Worm (Caenorhabditis elegans): ENCODE measurements around the gene F14F9.3.

The F14F9.3 gene

DNA sequence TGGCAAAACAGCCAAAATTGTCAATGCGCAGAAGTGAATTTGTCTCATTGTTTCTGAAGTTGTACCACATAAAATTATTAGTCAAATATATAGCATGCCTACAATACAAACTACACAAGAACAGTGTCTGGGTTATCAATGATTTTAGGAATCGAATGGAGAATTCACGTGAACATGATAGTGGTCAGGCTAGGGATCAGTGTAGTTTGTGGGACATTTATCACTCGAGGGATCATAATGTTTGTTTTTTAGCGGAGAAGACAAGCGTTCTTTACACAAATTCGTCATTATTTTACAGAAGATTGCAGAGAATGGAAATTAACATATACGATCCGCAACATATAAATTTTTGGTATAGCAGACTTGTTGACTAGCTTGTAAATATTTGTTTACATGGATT lies 39.2 kb downstream of the F14F9.3 start, which contains the start of gene ugt-51:
Gene ugt-51 (minus strand): TSS at position 101 of the 400 bp plus-strand sequence.
- TF ChIP-seq W03F9.2 (tag; optimal IDR thresholded peaks at IDR 0.05) (no peak), dao-5 (tag; optimal IDR thresholded peaks at IDR 0.05) (no peak)

DNA sequence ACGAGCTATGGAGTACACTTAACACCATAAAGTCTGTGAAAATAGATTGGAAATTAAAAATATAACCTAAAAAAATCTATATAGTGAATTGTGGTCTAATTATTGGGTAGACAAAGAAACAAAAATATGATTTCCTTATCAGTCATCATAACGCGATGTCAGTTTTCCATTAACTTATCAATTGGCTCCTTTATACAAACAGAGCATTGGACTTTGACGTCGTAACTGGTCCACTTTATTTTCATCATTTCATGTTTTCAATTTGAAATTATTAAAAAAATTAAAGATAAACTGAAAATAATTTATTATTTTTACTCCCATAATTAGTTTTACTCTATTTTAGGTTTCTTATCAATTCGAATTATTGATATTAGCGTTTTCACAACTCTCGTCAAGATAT lies 40.0 kb downstream of the F14F9.3 start:
- no peak for TF ChIP-seq him-1 (tag; optimal IDR thresholded peaks at IDR 0.05)
- no peak for TF ChIP-seq dao-5 (tag; optimal IDR thresholded peaks at IDR 0.05)
- TF ChIP-seq W03F9.2 (tag; optimal IDR thresholded peaks at IDR 0.05) = no peak

DNA sequence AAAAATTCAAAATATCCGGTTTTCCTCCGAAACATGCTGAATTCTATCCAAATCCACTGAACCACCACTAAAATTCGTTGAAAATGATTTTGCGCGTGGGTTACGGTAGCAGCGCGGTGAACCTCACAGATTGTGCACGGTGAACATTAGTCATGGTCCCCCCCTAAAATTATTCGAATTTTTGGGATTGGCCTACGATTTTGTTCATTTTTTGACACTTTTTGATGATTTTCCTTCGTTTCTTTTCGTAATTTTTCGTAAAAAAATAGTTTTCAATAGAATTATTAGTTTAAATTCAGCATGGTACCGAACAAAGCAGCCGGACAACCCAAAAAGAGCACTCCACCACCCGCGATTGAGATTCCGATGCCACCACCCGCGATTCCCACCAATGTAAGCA lies 43.6 kb downstream of the F14F9.3 start, which contains the start of gene C03A7.2:
Gene C03A7.2 (plus strand): TSS at position 301 of the 400 bp plus-strand sequence.
- TF ChIP-seq him-1 (tag; optimal IDR thresholded peaks at IDR 0.05) = no peak
- TF ChIP-seq W03F9.2 (tag; optimal IDR thresholded peaks at IDR 0.05) = no peak
- no peak for TF ChIP-seq dao-5 (tag; optimal IDR thresholded peaks at IDR 0.05)
